Fruit fly (Drosophila melanogaster) whole organism, wandering third instar larva: Measurements from ENCODE around the gene CG13012.
A peak's percentile ranks its signal among the peaks of the same experiment; 100 is the strongest.

Experiments used
- Abd-B ChIP-seq: fragments of >200 bp; optimal IDR thresholded peaks from 2 replicates; lab custom pipeline; 2017; ENCODE audit warnings: missing biosample characterization, missing genetic modification characterization
- CG32264 ChIP-seq: fragments of 200-800 bp; sonication (Bioruptor generic); optimal IDR thresholded peaks from 2 replicates; lab custom pipeline; 2016; ENCODE audit warnings: missing biosample characterization, missing genetic modification characterization
- CG9705 ChIP-seq: fragments of 200-800 bp; sonication (Bioruptor generic); optimal IDR thresholded peaks from 2 replicates; lab custom pipeline; 2018; ENCODE audit warnings: missing biosample characterization, mild to moderate bottlenecking, missing genetic modification characterization
- CrebA ChIP-seq: fragments of 200-800 bp; sonication (Bioruptor generic); optimal IDR thresholded peaks from 2 replicates; lab custom pipeline; 2016; ENCODE audit warnings: missing biosample characterization, mild to moderate bottlenecking, missing genetic modification characterization, borderline replicate concordance
- Dfd ChIP-seq: fragments of >200 bp; optimal IDR thresholded peaks from 2 replicates; lab custom pipeline; 2017; ENCODE audit warnings: missing biosample characterization, missing genetic modification characterization
- Dif ChIP-seq: fragments of 200-275, 200-300 bp; sonication (Bioruptor generic); optimal IDR thresholded peaks from 2 replicates; lab custom pipeline; 2018; ENCODE audit warnings: missing biosample characterization, missing genetic modification characterization; ENCODE audit not compliant: partially characterized antibody
- GATAd ChIP-seq: sonication (Bioruptor generic); optimal IDR thresholded peaks from 2 replicates; lab custom pipeline; 2016; ENCODE audit warnings: missing biosample characterization, missing genetic modification characterization
- HLH106 ChIP-seq: fragments of 200-800 bp; optimal IDR thresholded peaks from 3 replicates; lab custom pipeline; 2019; ENCODE audit warnings: missing biosample characterization, mild to moderate bottlenecking, missing genetic modification characterization, moderate library complexity
- Hnf4 ChIP-seq: fragments of 200-800 bp; sonication (Bioruptor generic); optimal IDR thresholded peaks from 2 replicates; lab custom pipeline; 2016; ENCODE audit warnings: missing biosample characterization, mild to moderate bottlenecking, missing genetic modification characterization
- Hr78 ChIP-seq: fragments of >200 bp; optimal IDR thresholded peaks from 2 replicates; lab custom pipeline; 2017; ENCODE audit warnings: missing biosample characterization, missing genetic modification characterization
- Hr83 ChIP-seq: fragments of 200-300 bp; sonication (Bioruptor generic); optimal IDR thresholded peaks from 2 replicates; lab custom pipeline; 2016; ENCODE audit warnings: missing biosample characterization, mild to moderate bottlenecking, missing genetic modification characterization, moderate library complexity; ENCODE audit not compliant: poor library complexity, severe bottlenecking
- Jra ChIP-seq: sonication (Bioruptor generic); optimal IDR thresholded peaks from 2 replicates; lab custom pipeline; 2016; ENCODE audit warnings: missing biosample characterization, missing genetic modification characterization
- Mio ChIP-seq: sonication (Bioruptor generic); optimal IDR thresholded peaks from 2 replicates; lab custom pipeline; 2016; ENCODE audit warnings: missing biosample characterization, missing genetic modification characterization
- Myc ChIP-seq: fragments of >200 bp; optimal IDR thresholded peaks from 2 replicates; lab custom pipeline; 2017
- N ChIP-seq: fragments of >200 bp; optimal IDR thresholded peaks from 2 replicates; lab custom pipeline; 2018; ENCODE audit warnings: missing biosample characterization, missing external identifiers, missing genetic modification characterization
- Rel ChIP-seq, 2 experiments: fragments of 200-800 bp; sonication (Bioruptor generic) in 1 of 2; optimal IDR thresholded peaks; 2 replicates in 1 of 2; 3 replicates in 1 of 2; lab custom pipeline; 2016 to 2019; ENCODE audit warnings: mild to moderate bottlenecking in 2 of 2, missing biosample characterization in 2 of 2, missing genetic modification characterization in 2 of 2, moderate library complexity in 1 of 2
- Sp1 ChIP-seq: fragments of 200-800 bp; sonication (Bioruptor generic); optimal IDR thresholded peaks from 3 replicates; lab custom pipeline; 2019; ENCODE audit warnings: missing biosample characterization, mild to moderate bottlenecking, missing genetic modification characterization, moderate library complexity
- br ChIP-seq: fragments of 200-800 bp; sonication (Bioruptor generic); optimal IDR thresholded peaks from 2 replicates; lab custom pipeline; 2016; ENCODE audit warnings: missing biosample characterization, missing genetic modification characterization
- brk ChIP-seq: fragments of 200-800 bp; sonication (Bioruptor generic); optimal IDR thresholded peaks from 2 replicates; lab custom pipeline; 2016; ENCODE audit warnings: missing biosample characterization, mild to moderate bottlenecking, missing genetic modification characterization
- dl ChIP-seq, 2 experiments: fragments of 175-275, 200-275 bp in 1 of 2; fragments of 200-275 bp in 1 of 2; sonication (Bioruptor generic); optimal IDR thresholded peaks; lab custom pipeline; 2018; ENCODE audit warnings: mild to moderate bottlenecking in 2 of 2, missing biosample characterization in 2 of 2, missing genetic modification characterization in 2 of 2, moderate library complexity in 2 of 2; ENCODE audit not compliant: partially characterized antibody in 2 of 2, insufficient read depth in 1 of 2
- dmrt93B ChIP-seq: fragments of 200-800 bp; sonication (Bioruptor generic); optimal IDR thresholded peaks from 2 replicates; lab custom pipeline; 2018; ENCODE audit warnings: missing biosample characterization, mild to moderate bottlenecking, missing genetic modification characterization
- dsf ChIP-seq: sonication (Bioruptor generic); optimal IDR thresholded peaks from 2 replicates; lab custom pipeline; 2016; ENCODE audit warnings: missing biosample characterization, missing genetic modification characterization, borderline replicate concordance
- ey ChIP-seq: fragments of 200-800 bp; sonication (Bioruptor generic); optimal IDR thresholded peaks from 2 replicates; lab custom pipeline; 2016; ENCODE audit warnings: missing biosample characterization, missing genetic modification characterization
- foxo ChIP-seq, 2 experiments: fragments of 200-800 bp; sonication (Bioruptor generic); optimal IDR thresholded peaks; 2 replicates in 1 of 2; 3 replicates in 1 of 2; lab custom pipeline; 2016 to 2017; ENCODE audit warnings: missing biosample characterization in 2 of 2, missing genetic modification characterization in 2 of 2
- fru ChIP-seq: fragments of 200-800 bp; sonication (Bioruptor generic); optimal IDR thresholded peaks from 3 replicates; lab custom pipeline; 2016; ENCODE audit warnings: missing biosample characterization, mild to moderate bottlenecking, missing genetic modification characterization
- h ChIP-seq: fragments of 200-800 bp; sonication (Bioruptor generic); optimal IDR thresholded peaks from 3 replicates; lab custom pipeline; 2016; ENCODE audit warnings: missing biosample characterization, mild to moderate bottlenecking, missing genetic modification characterization
- jim ChIP-seq: fragments of 175-275, 200-325 bp; sonication (Bioruptor generic); optimal IDR thresholded peaks from 2 replicates; lab custom pipeline; 2016; ENCODE audit warnings: missing biosample characterization, mild to moderate bottlenecking, missing genetic modification characterization
- lola ChIP-seq: fragments of >200 bp; optimal IDR thresholded peaks from 2 replicates; lab custom pipeline; 2017; ENCODE audit warnings: missing biosample characterization, missing genetic modification characterization
- pan ChIP-seq: fragments of >200 bp; optimal IDR thresholded peaks from 2 replicates; lab custom pipeline; 2017
- psq ChIP-seq: fragments of 200-800 bp; sonication (Bioruptor generic); optimal IDR thresholded peaks from 3 replicates; lab custom pipeline; 2017; ENCODE audit warnings: missing biosample characterization, mild to moderate bottlenecking, missing genetic modification characterization, moderate library complexity
- rgr ChIP-seq: fragments of 200-800 bp; sonication (Bioruptor generic); optimal IDR thresholded peaks from 3 replicates; lab custom pipeline; 2016; ENCODE audit warnings: missing biosample characterization, mild to moderate bottlenecking, missing genetic modification characterization
- sage ChIP-seq: fragments of 200-800 bp; sonication (Bioruptor generic); optimal IDR thresholded peaks from 2 replicates; lab custom pipeline; 2016; ENCODE audit warnings: missing biosample characterization, mild to moderate bottlenecking, missing genetic modification characterization
- sv ChIP-seq: fragments of 200-800 bp; sonication (Bioruptor generic); optimal IDR thresholded peaks from 3 replicates; lab custom pipeline; 2016; ENCODE audit warnings: missing biosample characterization, missing genetic modification characterization
- tai ChIP-seq: sonication (Bioruptor generic); optimal IDR thresholded peaks from 2 replicates; lab custom pipeline; 2016; ENCODE audit warnings: missing biosample characterization, missing genetic modification characterization
- usp ChIP-seq: fragments of >200 bp; optimal IDR thresholded peaks from 2 replicates; lab custom pipeline; 2017; ENCODE audit warnings: missing biosample characterization, missing genetic modification characterization
- woc ChIP-seq: sonication (Bioruptor generic); optimal IDR thresholded peaks from 2 replicates; lab custom pipeline; 2016; ENCODE audit warnings: missing biosample characterization, mild to moderate bottlenecking, missing genetic modification characterization

CG13012 gene

dm6 chrX:16651625-16652024 is 24.9 kb downstream of the CG13012 start:
- TF ChIP-seq usp (GFP tag; lab: Kevin White, UChicago), result no peak
- TF ChIP-seq Jra (GFP tag; lab: Kevin White, UChicago), result no peak
- TF ChIP-seq Rel (GFP tag; optimal IDR thresholded peaks at IDR 0.05; lab: Kevin White, UChicago), result no peak
- TF ChIP-seq Rel (tag; optimal IDR thresholded peaks at IDR 0.05; lab: Kevin White, UChicago), result no peak
- no peak for TF ChIP-seq dl (GFP tag; optimal IDR thresholded peaks at IDR 0.05; lab: Kevin White, UChicago; ENCODE audit: insufficient read depth in 1 of 2, partially characterized antibody in 2 of 2)
- no peak for TF ChIP-seq rgr
- no peak for TF ChIP-seq sv (GFP tag; lab: Kevin White, UChicago)
- TF ChIP-seq N (GFP tag; lab: Kevin White, UChicago), result no peak
- TF ChIP-seq Dfd (GFP tag; lab: Kevin White, UChicago), result no peak

dm6 chrX:16651098-16651497 is 25.5 kb downstream of the CG13012 start, which contains the start of the genes CG32573 and CG42512:
Gene CG32573 (plus strand): TSS chrX:16651376.
Gene CG42512 (plus strand): TSS chrX:16651376.
- TF ChIP-seq Rel (GFP tag; optimal IDR thresholded peaks at IDR 0.05; lab: Kevin White, UChicago) (no peak), Rel (tag; optimal IDR thresholded peaks at IDR 0.05; lab: Kevin White, UChicago) (peak; percentile 25), N (GFP tag; lab: Kevin White, UChicago) (no peak), Myc (lab: Kevin White, UChicago) (peak; percentile 45)

dm6 chrX:16650078-16651063 is 26.2 kb downstream of the CG13012 start:
- TF ChIP-seq CG9705 (GFP tag; lab: Kevin White, UChicago) (no peak), dmrt93B (GFP tag; lab: Kevin White, UChicago) (no peak), psq (GFP tag; lab: Kevin White, UChicago) (no peak), CrebA (GFP tag; lab: Kevin White, UChicago) (no peak), br (GFP tag; lab: Kevin White, UChicago) (no peak), ey (GFP tag; lab: Kevin White, UChicago) (peak; percentile 44), usp (GFP tag; lab: Kevin White, UChicago) (no peak), Dfd (GFP tag; lab: Kevin White, UChicago) (no peak), GATAd (GFP tag; lab: Kevin White, UChicago) (no peak), Mio (GFP tag; lab: Kevin White, UChicago) (no peak), Hr83 (GFP tag; lab: Kevin White, UChicago) (no peak), N (GFP tag; lab: Kevin White, UChicago) (no peak), pan (no peak), Abd-B (GFP tag; lab: Kevin White, UChicago) (no peak), rgr (no peak), Rel (GFP tag; optimal IDR thresholded peaks at IDR 0.05; lab: Kevin White, UChicago) (no peak), Rel (tag; optimal IDR thresholded peaks at IDR 0.05; lab: Kevin White, UChicago) (no peak), lola (GFP tag; lab: Kevin White, UChicago) (no peak), jim (GFP tag; lab: Kevin White, UChicago) (no peak), CG32264 (GFP tag; lab: Kevin White, UChicago) (peak; percentile 57), foxo (GFP tag; optimal IDR thresholded peaks at IDR 0.05; lab: Kevin White, UChicago) (peak in 1 of 2 experiments; percentile 71), Dif (GFP tag; lab: Kevin White, UChicago) (no peak), Hr78 (GFP tag; lab: Kevin White, UChicago) (no peak), brk (GFP tag; lab: Kevin White, UChicago) (no peak), Jra (GFP tag; lab: Kevin White, UChicago) (no peak), Sp1 (GFP tag; lab: Kevin White, UChicago) (no peak), fru (GFP tag; lab: Kevin White, UChicago) (peak; percentile 69), woc (GFP tag; lab: Kevin White, UChicago) (peak; percentile 62), h (GFP tag; lab: Kevin White, UChicago) (no peak), HLH106 (no peak), dsf (GFP tag; lab: Kevin White, UChicago) (no peak), sage (GFP tag; lab: Kevin White, UChicago) (no peak), sv (GFP tag; lab: Kevin White, UChicago) (peak; percentile 41), Hnf4 (GFP tag; lab: Kevin White, UChicago) (no peak), Myc (lab: Kevin White, UChicago) (no peak), tai (GFP tag; lab: Kevin White, UChicago) (no peak)
